Worm (Caenorhabditis elegans) whole organism, late embryonic: ENCODE measurements around the gene cutl-5.

Experiments used
- ceh-2 ChIP-seq: sonication (generic microtip); optimal IDR thresholded peaks from 2 replicates; lab custom pipeline; 2016; ENCODE audit warnings: missing genotype, missing genetic modification characterization, missing compliant biosample characterization
- ceh-24 ChIP-seq: sonication (generic microtip); optimal IDR thresholded peaks from 2 replicates; lab custom pipeline; 2016; ENCODE audit warnings: mild to moderate bottlenecking, missing genetic modification characterization, missing compliant biosample characterization
- dmd-4 ChIP-seq: sonication (generic microtip); optimal IDR thresholded peaks from 2 replicates; lab custom pipeline; 2016; ENCODE audit warnings: borderline replicate concordance, missing genetic modification characterization, missing compliant biosample characterization
- dve-1 ChIP-seq: sonication (generic microtip); optimal IDR thresholded peaks from 2 replicates; lab custom pipeline; 2017; ENCODE audit warnings: antibody characterized with exemption, mild to moderate bottlenecking, missing genetic modification characterization, missing compliant biosample characterization
- elt-4 ChIP-seq: sonication (generic microtip); optimal IDR thresholded peaks from 2 replicates; lab custom pipeline; 2016; ENCODE audit warnings: missing genetic modification characterization, missing compliant biosample characterization
- hlh-6 ChIP-seq: sonication (generic microtip); optimal IDR thresholded peaks from 2 replicates; lab custom pipeline; 2016; ENCODE audit warnings: missing genotype, missing genetic modification characterization, missing compliant biosample characterization
- nfya-1 ChIP-seq: sonication (generic microtip); optimal IDR thresholded peaks from 2 replicates; lab custom pipeline; 2017; ENCODE audit warnings: missing genetic modification characterization, mild to moderate bottlenecking, missing compliant biosample characterization, antibody characterized with exemption, moderate library complexity
- nhr-11 ChIP-seq: fragments of 150-350 bp; optimal IDR thresholded peaks from 2 replicates; lab custom pipeline; 2014; ENCODE audit warnings: missing biosample characterization, missing genetic modification characterization
- rnt-1 ChIP-seq: sonication (generic microtip); optimal IDR thresholded peaks from 2 replicates; lab custom pipeline; 2016; ENCODE audit warnings: missing genetic modification characterization, missing compliant biosample characterization
- tbx-2 ChIP-seq: sonication (generic microtip); optimal IDR thresholded peaks from 2 replicates; lab custom pipeline; 2016; ENCODE audit warnings: missing genetic modification characterization, missing compliant biosample characterization
- unc-42 ChIP-seq: sonication (generic microtip); optimal IDR thresholded peaks from 2 replicates; lab custom pipeline; 2016; ENCODE audit warnings: missing genotype, missing genetic modification characterization, missing compliant biosample characterization

- no peak for TF ChIP-seq dve-1
- TF ChIP-seq nfya-1: no peak
- no peak for TF ChIP-seq tbx-2 (tag; lab: Kevin White, UChicago)
- no peak for TF ChIP-seq nhr-11 (tag; lab: Kevin White, UChicago)
- TF ChIP-seq hlh-6 (tag; lab: Kevin White, UChicago): no peak
- TF ChIP-seq unc-42: no peak
- no peak for TF ChIP-seq elt-4 (tag; lab: Kevin White, UChicago)
- no peak for TF ChIP-seq ceh-2 (tag; lab: Kevin White, UChicago)
- TF ChIP-seq dmd-4 (tag; lab: Kevin White, UChicago): no peak
- no peak for TF ChIP-seq ceh-24
- no peak for TF ChIP-seq rnt-1 (tag; lab: Kevin White, UChicago)
Observed at ce11 chrII:7155392-7155791, 39.7 kb upstream of the cutl-5 start, which contains the start of gene C27H5.2.
